Worm (Caenorhabditis elegans): ENCODE measurements around the gene Y62E10A.20.
A peak's percentile ranks its signal among the peaks of the same experiment; 100 is the strongest.

Gene Y62E10A.20

ce11 chrIV:13390770-13391169 lies 4.9 kb upstream of the Y62E10A.20 start:
- TF ChIP-seq unc-62 (GFP tag; optimal IDR thresholded peaks at IDR 0.05 in 1 of 2) (peak in 1 of 2 experiments; percentile 91), unc-62 (tag; optimal IDR thresholded peaks at IDR 0.05) (no peak), nhr-77 (tag; optimal IDR thresholded peaks at IDR 0.05) (no peak), ZK337.2 (GFP tag; IDR thresholded peaks at IDR 0.05) (no peak), ctbp-1 (GFP tag; IDR thresholded peaks at IDR 0.05) (0 out of 2 replicates have a peak, but pooled peaks have one; percentile 12), gei-8 (GFP tag; optimal IDR thresholded peaks at IDR 0.05) (peak; percentile 35), aha-1 (tag) (peak; percentile 84), dmd-8 (GFP tag; IDR thresholded peaks at IDR 0.05) (no peak), zfp-2 (tag; optimal IDR thresholded peaks at IDR 0.05) (no peak)

- no peak for TF ChIP-seq mes-2 (tag; optimal IDR thresholded peaks at IDR 0.05; ENCODE audit: poor library complexity, severe bottlenecking)
- 0 out of 2 replicates have a peak, but pooled peaks have one; percentile 49 for TF ChIP-seq dmd-8 (GFP tag; IDR thresholded peaks at IDR 0.05)
- peak; percentile 67 for TF ChIP-seq egl-43 (GFP tag; IDR thresholded peaks at IDR 0.05)
- TF ChIP-seq F49E8.2 (tag; optimal IDR thresholded peaks at IDR 0.05; ENCODE audit: borderline replicate concordance), result no peak
- peak; percentile 38; the same call in 1 of the 2 replicates for TF ChIP-seq lin-1 (GFP tag; IDR thresholded peaks at IDR 0.05)
- TF ChIP-seq Y5F2A.4 (GFP tag; optimal IDR thresholded peaks at IDR 0.05), result no peak
- no peak for TF ChIP-seq nhr-76 (tag; optimal IDR thresholded peaks at IDR 0.05)
- peak; percentile 34 for TF ChIP-seq duxl-1 (tag; optimal IDR thresholded peaks at IDR 0.05; ENCODE audit: poor library complexity)
- TF ChIP-seq ama-1 (optimal IDR thresholded peaks at IDR 0.05), result no peak
- no peak for TF ChIP-seq ces-1 (GFP tag; optimal IDR thresholded peaks at IDR 0.05)
- peak; percentile 33; the same call in 1 of the 2 replicates for TF ChIP-seq nhr-42 (GFP tag; IDR thresholded peaks at IDR 0.05)
- TF ChIP-seq tra-1 (GFP tag; IDR thresholded peaks at IDR 0.05), result 0 out of 2 replicates have a peak, but pooled peaks have one; percentile 26
- TF ChIP-seq Y105C5A.15 (GFP tag; IDR thresholded peaks at IDR 0.05), result 0 out of 2 replicates have a peak, but pooled peaks have one; percentile 34
- no peak for TF ChIP-seq jun-1 (tag; optimal IDR thresholded peaks at IDR 0.05)
- TF ChIP-seq snpc-1.2 (GFP tag; IDR thresholded peaks at IDR 0.05), result 0 out of 2 replicates have a peak, but pooled peaks have one; percentile 11
- TF ChIP-seq nhr-111 (GFP tag; optimal IDR thresholded peaks at IDR 0.05), result peak; percentile 43
- TF ChIP-seq rbr-2 (tag; optimal IDR thresholded peaks at IDR 0.05), result no peak
- TF ChIP-seq daf-8 (GFP tag; IDR thresholded peaks at IDR 0.05), result no peak
- TF ChIP-seq dmd-6 (GFP tag; IDR thresholded peaks at IDR 0.05), result no peak
- no peak for TF ChIP-seq ceh-44 (GFP tag; IDR thresholded peaks at IDR 0.05)
Measured at ce11 chrIV:13389237-13389636, 3.3 kb upstream of the Y62E10A.20 start.

- TF ChIP-seq R02D3.7 (tag; optimal IDR thresholded peaks at IDR 0.05), result peak; percentile 33
- TF ChIP-seq spr-3 (GFP tag; optimal IDR thresholded peaks at IDR 0.05), result peak; percentile 18
- peak; percentile 55; the same call in 1 of the 2 replicates for TF ChIP-seq lin-1 (GFP tag; IDR thresholded peaks at IDR 0.05)
- peak; percentile 54 for TF ChIP-seq mxl-2 (GFP tag; conservative IDR thresholded peaks at IDR 0.05)
- peak; percentile 13 for TF ChIP-seq jun-1 (tag; optimal IDR thresholded peaks at IDR 0.05)
- no peak for TF ChIP-seq nhr-6 (tag; optimal IDR thresholded peaks at IDR 0.05)
- TF ChIP-seq mdt-29 (GFP tag; IDR thresholded peaks at IDR 0.05), result no peak
- TF ChIP-seq Y5F2A.4 (GFP tag; optimal IDR thresholded peaks at IDR 0.05), result no peak
- TF ChIP-seq arid-1 (GFP tag; conservative IDR thresholded peaks at IDR 0.05), result no peak; the same call in 1 of the 2 replicates
- no peak for TF ChIP-seq nhr-25 (tag; optimal IDR thresholded peaks at IDR 0.05; ENCODE audit: borderline replicate concordance, insufficient read depth)
- peak; percentile 69 for TF ChIP-seq T26A8.4 (GFP tag; IDR thresholded peaks at IDR 0.05)
- TF ChIP-seq ztf-11 (tag; optimal IDR thresholded peaks at IDR 0.05), result no peak
- no peak for TF ChIP-seq Y105C5A.15 (GFP tag; IDR thresholded peaks at IDR 0.05)
- no peak for TF ChIP-seq F44E2.7 (GFP tag; IDR thresholded peaks at IDR 0.05)
- no peak for TF ChIP-seq ZK337.2 (GFP tag; IDR thresholded peaks at IDR 0.05)
- 0 out of 2 replicates have a peak, but pooled peaks have one; percentile 35 for TF ChIP-seq dmd-8 (GFP tag; IDR thresholded peaks at IDR 0.05)
- TF ChIP-seq nhr-10 (tag; optimal IDR thresholded peaks at IDR 0.05), result peak; percentile 90
- TF ChIP-seq rbr-2 (tag; optimal IDR thresholded peaks at IDR 0.05), result no peak
- TF ChIP-seq hif-1 (tag; optimal IDR thresholded peaks at IDR 0.05), result peak in 1 of 2 experiments; percentile 45
- TF ChIP-seq unc-130 (GFP tag; optimal IDR thresholded peaks at IDR 0.05), result no peak
- TF ChIP-seq ZK546.5 (tag; optimal IDR thresholded peaks at IDR 0.05), result no peak
- peak in 1 of 2 experiments; percentile 50 for TF ChIP-seq mdl-1 (tag; optimal IDR thresholded peaks at IDR 0.05)
- peak; percentile 80 for TF ChIP-seq zfp-3 (GFP tag; conservative IDR thresholded peaks at IDR 0.05)
- peak; percentile 55 for TF ChIP-seq mes-2 (tag; optimal IDR thresholded peaks at IDR 0.05; ENCODE audit: poor library complexity, severe bottlenecking)
- no peak for TF ChIP-seq ceh-62 (tag; optimal IDR thresholded peaks at IDR 0.05)
- no peak for TF ChIP-seq lir-3 (tag; optimal IDR thresholded peaks at IDR 0.05)
- peak; percentile 56 for TF ChIP-seq nhr-48 (tag; optimal IDR thresholded peaks at IDR 0.05)
Measured at ce11 chrIV:13388779-13389178, 2.9 kb upstream of the Y62E10A.20 start.

All from whole organism, L4 larva.